Worm (Caenorhabditis elegans) whole organism, L4 larva: ENCODE measurements around the gene F32H5.3.

Experiments
- Y75B8A.6 ChIP-seq: fragments of 200-800 bp; sonication (Bioruptor generic); IDR thresholded peaks from 2 replicates; pipeline ENCODE4 v1.3.6; 2022; ENCODE audit warnings: missing genetic modification reagents, missing genetic modification characterization, missing compliant biosample characterization
- ZK546.5 ChIP-seq, 2 experiments: sonication (generic microtip); optimal IDR thresholded peaks; 2 replicates each; lab custom pipeline; 2017; ENCODE audit warnings: missing biosample characterization in 2 of 2, missing genetic modification characterization in 2 of 2
- arid-1 ChIP-seq: fragments of 200-800 bp; sonication (Bioruptor generic); conservative IDR thresholded peaks from 2 replicates; pipeline ENCODE4 v1.3.6; 2022; ENCODE audit warnings: missing genetic modification reagents, missing genetic modification characterization, missing compliant biosample characterization
- dmd-9 ChIP-seq: fragments of 200-800 bp; sonication (Bioruptor generic); IDR thresholded peaks from 2 replicates; pipeline ENCODE4 v1.3.6; 2022; ENCODE audit warnings: missing genetic modification reagents, missing genetic modification characterization, missing compliant biosample characterization
- gei-8 ChIP-seq: fragments of 200-800 bp; sonication (Bioruptor generic); optimal IDR thresholded peaks from 2 replicates; lab custom pipeline; 2018; ENCODE audit warnings: mild to moderate bottlenecking, missing genetic modification characterization, missing compliant biosample characterization
- mep-1 ChIP-seq: fragments of 150-350 bp; sonication (generic microtip); optimal IDR thresholded peaks from 3 replicates; lab custom pipeline; 2014; ENCODE audit warnings: missing biosample characterization, missing genetic modification characterization
- nhr-25 ChIP-seq: sonication (generic microtip); optimal IDR thresholded peaks from 2 replicates; lab custom pipeline; 2017; ENCODE audit warnings: missing genetic modification characterization, mild to moderate bottlenecking, missing compliant biosample characterization, antibody characterized with exemption, moderate library complexity, borderline replicate concordance; ENCODE audit not compliant: insufficient read depth

- TF ChIP-seq dmd-9 (GFP tag; lab: Robert Waterston, UW) (no peak), Y75B8A.6 (no peak), arid-1 (GFP tag; lab: Robert Waterston, UW) (no peak), mep-1 (tag; lab: Kevin White, UChicago) (no peak), ZK546.5 (tag; optimal IDR thresholded peaks at IDR 0.05; lab: Kevin White, UChicago) (no peak), nhr-25 (tag; lab: Kevin White, UChicago) (no peak), gei-8 (GFP tag; lab: Kevin White, UChicago) (no peak)
Observed at ce11 chrV:13330919-13331318, 28.2 kb upstream of the F32H5.3 start, which contains the start of gene nhr-129.
